Worm (Caenorhabditis elegans) whole organism, L4 larva: ENCODE data around the gene R102.6.
"Not testable (repeated sequence)": the region's sequence is repeated elsewhere in the genome, so short reads cannot be mapped to it uniquely, and the experiment has no call there.

Source experiments
- F37D6.2 ChIP-seq: sonication (generic microtip); optimal IDR thresholded peaks from 2 replicates; lab custom pipeline; 2016; ENCODE audit warnings: mild to moderate bottlenecking, missing genetic modification characterization, missing compliant biosample characterization
- T26A8.4 ChIP-seq: fragments of 200-800 bp; sonication (Bioruptor generic); IDR thresholded peaks from 2 replicates; pipeline ENCODE4 v1.3.6; 2022; ENCODE audit warnings: missing genetic modification characterization, missing compliant biosample characterization
- Y105C5A.15 ChIP-seq: fragments of 200-800 bp; sonication (Bioruptor generic); IDR thresholded peaks from 2 replicates; pipeline ENCODE4 v1.3.6; 2022; ENCODE audit warnings: missing genetic modification characterization, missing compliant biosample characterization
- arid-1 ChIP-seq: fragments of 200-800 bp; sonication (Bioruptor generic); conservative IDR thresholded peaks from 2 replicates; pipeline ENCODE4 v1.3.6; 2022; ENCODE audit warnings: missing genetic modification reagents, missing genetic modification characterization, missing compliant biosample characterization
- ceh-44 ChIP-seq: fragments of 200-800 bp; sonication (Bioruptor generic); IDR thresholded peaks from 2 replicates; pipeline ENCODE4 v1.3.6; 2022; ENCODE audit warnings: missing genetic modification reagents, missing genetic modification characterization, missing compliant biosample characterization
- ces-1 ChIP-seq: fragments of 150-350 bp; sonication (generic microtip); optimal IDR thresholded peaks from 4 replicates; lab custom pipeline; 2014; ENCODE audit warnings: missing biosample characterization, missing genetic modification reagents, missing genetic modification characterization
- daf-16 ChIP-seq, 3 experiments: sonication (generic microtip); optimal IDR thresholded peaks; 2 replicates each; lab custom pipeline; 2016 to 2017; ENCODE audit warnings: missing genetic modification characterization in 3 of 3, missing genetic modification reagents in 3 of 3, mild to moderate bottlenecking in 2 of 3, missing compliant biosample characterization in 2 of 3, missing biosample characterization in 1 of 3, moderate library complexity in 1 of 3
- dmd-6 ChIP-seq: fragments of 200-800 bp; sonication (Bioruptor generic); IDR thresholded peaks from 2 replicates; pipeline ENCODE4 v1.3.6; 2022; ENCODE audit warnings: missing genetic modification reagents, missing genetic modification characterization, missing compliant biosample characterization
- dve-1 ChIP-seq: sonication (generic microtip); optimal IDR thresholded peaks from 2 replicates; lab custom pipeline; 2017; ENCODE audit warnings: antibody characterized with exemption, mild to moderate bottlenecking, missing genetic modification characterization, missing compliant biosample characterization; ENCODE audit not compliant: insufficient read depth
- egl-27 ChIP-seq: sonication (generic microtip); optimal IDR thresholded peaks from 3 replicates; lab custom pipeline; 2017; ENCODE audit warnings: missing biosample characterization, missing genetic modification reagents, missing genetic modification characterization
- hlh-11 ChIP-seq: fragments of 200-800 bp; sonication (Bioruptor generic); optimal IDR thresholded peaks from 2 replicates; lab custom pipeline; 2018; ENCODE audit warnings: mild to moderate bottlenecking, missing genetic modification characterization, missing compliant biosample characterization
- lin-13 ChIP-seq: fragments of 150-350 bp; optimal IDR thresholded peaks from 2 replicates; lab custom pipeline; 2014; ENCODE audit warnings: missing biosample characterization, missing genetic modification reagents, missing genetic modification characterization
- nhr-28 ChIP-seq: fragments of 150-350 bp; optimal IDR thresholded peaks from 2 replicates; lab custom pipeline; 2014; ENCODE audit warnings: missing biosample characterization, missing genetic modification characterization
- nhr-77 ChIP-seq: fragments of 150-350 bp; optimal IDR thresholded peaks from 2 replicates; lab custom pipeline; 2014; ENCODE audit warnings: missing biosample characterization, missing genetic modification characterization
- pqm-1 ChIP-seq: sonication (generic microtip); optimal IDR thresholded peaks from 2 replicates; lab custom pipeline; 2017; ENCODE audit warnings: missing biosample characterization, missing genetic modification characterization
- set-16 ChIP-seq: fragments of 200-800 bp; sonication (Bioruptor generic); IDR thresholded peaks from 2 replicates; pipeline ENCODE4 v1.3.6; 2022; ENCODE audit warnings: missing genetic modification reagents, missing genetic modification characterization, missing compliant biosample characterization
- spr-3 ChIP-seq: fragments of 200-800 bp; sonication (Bioruptor generic); optimal IDR thresholded peaks from 2 replicates; lab custom pipeline; 2018; ENCODE audit warnings: mild to moderate bottlenecking, missing genetic modification characterization, missing compliant biosample characterization
- unc-62 ChIP-seq, 3 experiments: fragments of 150-350 bp in 1 of 3; sonication (generic microtip); optimal IDR thresholded peaks in 2 of 3; peaks in 1 of 3; 1 replicate in 1 of 3; 2 replicates in 2 of 3; lab custom pipeline; 2014 to 2017; ENCODE audit warnings: missing biosample characterization in 3 of 3, missing genetic modification characterization in 3 of 3, missing genetic modification reagents in 3 of 3, missing genotype in 1 of 3
- zip-2 ChIP-seq: fragments of 150-350 bp; optimal IDR thresholded peaks from 2 replicates; lab custom pipeline; 2014; ENCODE audit warnings: missing biosample characterization, missing genetic modification characterization
- ztf-11 ChIP-seq: fragments of 150-350 bp; optimal IDR thresholded peaks from 2 replicates; lab custom pipeline; 2014; ENCODE audit warnings: missing biosample characterization, missing genetic modification characterization

Gene R102.6

ce11 chrIV:10656770-10657323 is 49.1 kb downstream of the R102.6 start, which contains the start of gene K08C7.1:
TSS of gene K08C7.1 (plus strand) at chrIV:10656812.
- TF ChIP-seq hlh-11 (tag; lab: Kevin White, UChicago) (peak; percentile 18), nhr-28 (peak; percentile 40), dve-1 (tag; lab: Kevin White, UChicago) (peak; percentile 35), daf-16 (GFP tag; optimal IDR thresholded peaks at IDR 0.05; lab: Kevin White, UChicago) (no peak), daf-16 (tag; optimal IDR thresholded peaks at IDR 0.05; lab: Kevin White, UChicago) (peak; percentile 48), Y105C5A.15 (no peak), dmd-6 (GFP tag; lab: Robert Waterston, UW) (peak; percentile 44; the same call in 1 of the 2 replicates), T26A8.4 (GFP tag; lab: Robert Waterston, UW) (no peak), set-16 (GFP tag; lab: Robert Waterston, UW) (no peak), nhr-77 (peak; percentile 21), pqm-1 (peak; percentile 80), unc-62 (GFP tag; optimal IDR thresholded peaks at IDR 0.05 in 1 of 2; lab: Kevin White, UChicago) (peak in 1 of 2 experiments; percentile 89), unc-62 (tag; optimal IDR thresholded peaks at IDR 0.05; lab: Kevin White, UChicago) (no peak), spr-3 (GFP tag; lab: Kevin White, UChicago) (no peak), F37D6.2 (tag; lab: Kevin White, UChicago) (no peak), ceh-44 (GFP tag; lab: Robert Waterston, UW) (no peak), lin-13 (GFP tag; lab: Kevin White, UChicago) (no peak), zip-2 (tag; lab: Kevin White, UChicago) (no peak), egl-27 (tag; lab: Kevin White, UChicago) (no peak)

- TF ChIP-seq ztf-11 (tag; lab: Kevin White, UChicago); arid-1 (GFP tag; lab: Robert Waterston, UW); ces-1 (GFP tag; lab: Kevin White, UChicago): not testable (repeated sequence)
These were observed 51.9 kb downstream of the R102.6 start, which contains the start of gene glb-19 for ce11 chrIV:10654047-10654446. TSS of gene glb-19 (minus strand) at chrIV:10654147.
